Fruit fly (Drosophila melanogaster) whole organism, embryonic: ENCODE measurements around the gene crq.

ENCODE experiments used
- BtbVII ChIP-seq: fragments of 200-800 bp; sonication (Bioruptor generic); optimal IDR thresholded peaks from 3 replicates; lab custom pipeline; 2017; ENCODE audit warnings: missing biosample characterization, mild to moderate bottlenecking, missing genetic modification characterization
- CG10654 ChIP-seq: fragments of 200-800 bp; sonication (Bioruptor generic); optimal IDR thresholded peaks from 2 replicates; lab custom pipeline; 2016; ENCODE audit warnings: missing biosample characterization, missing genetic modification characterization
- CG12155 ChIP-seq: fragments of 200-800 bp; sonication (Bioruptor generic); optimal IDR thresholded peaks from 3 replicates; lab custom pipeline; 2016; ENCODE audit warnings: missing biosample characterization, missing genetic modification characterization
- CG14710 ChIP-seq: fragments of 200-800 bp; sonication (Bioruptor generic); optimal IDR thresholded peaks from 3 replicates; lab custom pipeline; 2019; ENCODE audit warnings: missing biosample characterization, mild to moderate bottlenecking, missing genetic modification characterization, moderate library complexity
- CG16815 ChIP-seq: fragments of 200-800 bp; sonication (Bioruptor generic); optimal IDR thresholded peaks from 3 replicates; lab custom pipeline; 2017; ENCODE audit warnings: missing biosample characterization, mild to moderate bottlenecking, missing genetic modification characterization
- CG17612 ChIP-seq: fragments of 200-800 bp; sonication (Bioruptor generic); IDR thresholded peaks from 2 replicates; pipeline ENCODE4 v1.3.6; 2022; ENCODE audit warnings: missing biosample characterization, missing genetic modification characterization
- CG17802 ChIP-seq: fragments of 200-800 bp; sonication (Bioruptor generic); optimal IDR thresholded peaks from 2 replicates; lab custom pipeline; 2018; ENCODE audit warnings: missing biosample characterization, mild to moderate bottlenecking, missing genetic modification characterization, moderate library complexity
- CG1832 ChIP-seq: fragments of 200-800 bp; sonication (Bioruptor generic); optimal IDR thresholded peaks from 2 replicates; lab custom pipeline; 2017; ENCODE audit warnings: missing biosample characterization, mild to moderate bottlenecking, missing genetic modification characterization, inconsistent platforms
- CG18619 ChIP-seq: fragments of 200-800 bp; sonication (Bioruptor generic); optimal IDR thresholded peaks from 3 replicates; lab custom pipeline; 2017; ENCODE audit warnings: missing biosample characterization, mild to moderate bottlenecking, missing genetic modification characterization
- CG18764 ChIP-seq: fragments of 200-800 bp; sonication (Bioruptor generic); optimal IDR thresholded peaks from 3 replicates; lab custom pipeline; 2016; ENCODE audit warnings: missing biosample characterization, missing genetic modification characterization
- CG2202 ChIP-seq: fragments of 200-800 bp; sonication (Bioruptor generic); optimal IDR thresholded peaks from 2 replicates; lab custom pipeline; 2018; ENCODE audit warnings: missing biosample characterization, mild to moderate bottlenecking, missing genetic modification characterization
- CG2889 ChIP-seq: fragments of 200-800 bp; sonication (Bioruptor generic); IDR thresholded peaks from 3 replicates; pipeline ENCODE4 v1.3.6; 2022; ENCODE audit warnings: missing biosample characterization, missing genetic modification characterization
- CG31441 ChIP-seq: fragments of 200-800 bp; sonication (Bioruptor generic); IDR thresholded peaks from 2 replicates; pipeline ENCODE4 v1.3.6; 2022; ENCODE audit warnings: missing biosample characterization, missing genetic modification characterization
- CG6272 ChIP-seq: fragments of 200-800 bp; sonication (Bioruptor generic); IDR thresholded peaks from 2 replicates; pipeline ENCODE4 v1.3.6; 2022; ENCODE audit warnings: missing biosample characterization, missing genetic modification characterization
- CG6689 ChIP-seq: fragments of 200-800 bp; sonication (Bioruptor generic); IDR thresholded peaks from 2 replicates; pipeline ENCODE4 v1.3.6; 2022; ENCODE audit warnings: missing biosample characterization, missing genetic modification characterization
- CG7271 ChIP-seq: fragments of 200-800 bp; sonication (Bioruptor generic); optimal IDR thresholded peaks from 2 replicates; lab custom pipeline; 2018; ENCODE audit warnings: missing biosample characterization, mild to moderate bottlenecking, missing genetic modification characterization, moderate library complexity
- CG7839 ChIP-seq: fragments of 200-800 bp; sonication (Bioruptor generic); optimal IDR thresholded peaks from 3 replicates; lab custom pipeline; 2018; ENCODE audit warnings: missing biosample characterization, mild to moderate bottlenecking, missing genetic modification characterization, moderate library complexity
- CG8388 ChIP-seq: fragments of 200-800 bp; sonication (Bioruptor generic); optimal IDR thresholded peaks from 2 replicates; lab custom pipeline; 2019; ENCODE audit warnings: missing biosample characterization, mild to moderate bottlenecking, missing genetic modification characterization, moderate library complexity
- CG8944 ChIP-seq: fragments of 200-800 bp; sonication (Bioruptor generic); optimal IDR thresholded peaks from 3 replicates; lab custom pipeline; 2016; ENCODE audit warnings: missing biosample characterization, missing genetic modification characterization
- ERR ChIP-seq: fragments of 200-800 bp; sonication (Bioruptor generic); optimal IDR thresholded peaks from 2 replicates; lab custom pipeline; 2016; ENCODE audit warnings: missing biosample characterization, missing genetic modification characterization
- Gug ChIP-seq: fragments of 200-800 bp; sonication (Bioruptor generic); IDR thresholded peaks from 4 replicates; pipeline ENCODE4 v1.3.6; 2022; ENCODE audit warnings: missing biosample characterization, missing genetic modification characterization
- MESR4 ChIP-seq: fragments of 200-800 bp; sonication (Bioruptor generic); optimal IDR thresholded peaks from 2 replicates; lab custom pipeline; 2018; ENCODE audit warnings: missing biosample characterization, mild to moderate bottlenecking, missing genetic modification characterization, moderate library complexity
- MTF-1 ChIP-seq: fragments of 200-800 bp; sonication (Bioruptor generic); optimal IDR thresholded peaks from 2 replicates; lab custom pipeline; 2018; ENCODE audit warnings: missing biosample characterization, mild to moderate bottlenecking, missing genetic modification characterization, borderline replicate concordance
- Mad ChIP-seq: fragments of 200-800 bp; sonication (Bioruptor generic); optimal IDR thresholded peaks from 2 replicates; lab custom pipeline; 2016; ENCODE audit warnings: missing biosample characterization, missing genetic modification characterization
- Med ChIP-seq: fragments of 200-800 bp; sonication (Bioruptor generic); peaks from one replicate; lab custom pipeline; 2016; ENCODE audit warnings: missing biosample characterization, missing genetic modification characterization, mild to moderate bottlenecking, inconsistent platforms, moderate library complexity
- Oli ChIP-seq: fragments of 200-800 bp; sonication (Bioruptor generic); optimal IDR thresholded peaks from 2 replicates; lab custom pipeline; 2018; ENCODE audit warnings: missing biosample characterization, mild to moderate bottlenecking, missing genetic modification characterization, moderate library complexity
- Pdp1 ChIP-seq, 2 experiments: fragments of 200-800 bp; sonication (Bioruptor generic); optimal IDR thresholded peaks; 3 replicates each; lab custom pipeline; 2016; ENCODE audit warnings: missing biosample characterization in 2 of 2, missing genetic modification characterization in 2 of 2, mild to moderate bottlenecking in 1 of 2, moderate library complexity in 1 of 2
- ara ChIP-seq: fragments of 200-800 bp; sonication (Bioruptor generic); IDR thresholded peaks from 2 replicates; pipeline ENCODE4 v1.3.6; 2022; ENCODE audit warnings: missing biosample characterization, missing genetic modification characterization
- ato ChIP-seq: fragments of 200-800 bp; sonication (Bioruptor generic); IDR thresholded peaks from 2 replicates; pipeline ENCODE4 v1.3.6; 2022; ENCODE audit warnings: missing biosample characterization, missing genetic modification characterization; ENCODE audit not compliant: partially characterized antibody
- bsh ChIP-seq, 2 experiments: fragments of 200-800 bp; sonication (Bioruptor generic); optimal IDR thresholded peaks; 2 replicates each; lab custom pipeline; 2017 to 2018; ENCODE audit warnings: mild to moderate bottlenecking in 2 of 2, missing biosample characterization in 2 of 2, missing genetic modification characterization in 2 of 2, moderate library complexity in 1 of 2
- btn ChIP-seq: fragments of 200-800 bp; sonication (Bioruptor generic); optimal IDR thresholded peaks from 2 replicates; lab custom pipeline; 2016; ENCODE audit warnings: missing biosample characterization, missing genetic modification characterization
- cad ChIP-seq: fragments of >200 bp; optimal IDR thresholded peaks from 2 replicates; lab custom pipeline; 2017; ENCODE audit warnings: missing biosample characterization, missing genetic modification characterization
- chn ChIP-seq: fragments of 200-800 bp; sonication (Bioruptor generic); optimal IDR thresholded peaks from 2 replicates; lab custom pipeline; 2016; ENCODE audit warnings: missing biosample characterization, missing genetic modification characterization
- dmrt11E ChIP-seq: fragments of 200-800 bp; sonication (Bioruptor generic); optimal IDR thresholded peaks from 3 replicates; lab custom pipeline; 2018; ENCODE audit warnings: missing biosample characterization, mild to moderate bottlenecking, missing genetic modification characterization, moderate library complexity
- dpn ChIP-seq, 2 experiments: fragments of 200-800 bp; sonication (Bioruptor generic); optimal IDR thresholded peaks; 3 replicates each; lab custom pipeline; 2016; ENCODE audit warnings: missing biosample characterization in 2 of 2, missing genetic modification characterization in 2 of 2
- ems ChIP-seq: fragments of 200-800 bp; sonication (Bioruptor generic); optimal IDR thresholded peaks from 3 replicates; lab custom pipeline; 2016; ENCODE audit warnings: missing biosample characterization, missing genetic modification characterization
- eve ChIP-seq, 2 experiments: fragments of >200 bp; optimal IDR thresholded peaks; 2 replicates each; lab custom pipeline; 2017; ENCODE audit warnings: missing biosample characterization in 2 of 2, missing genetic modification characterization in 2 of 2
- gcm ChIP-seq: fragments of 200-800 bp; sonication (Bioruptor generic); optimal IDR thresholded peaks from 2 replicates; lab custom pipeline; 2019; ENCODE audit warnings: missing biosample characterization, mild to moderate bottlenecking, missing genetic modification characterization, moderate library complexity
- grn ChIP-seq: fragments of 200-800 bp; sonication (Bioruptor generic); optimal IDR thresholded peaks from 3 replicates; lab custom pipeline; 2017; ENCODE audit warnings: missing biosample characterization, missing genetic modification characterization
- jigr1 ChIP-seq: fragments of 200-800 bp; sonication (Bioruptor generic); IDR thresholded peaks from 3 replicates; pipeline ENCODE4 v1.3.6; 2022; ENCODE audit warnings: missing biosample characterization, missing genetic modification characterization
- lola ChIP-seq, 3 experiments: fragments of >200 bp in 2 of 3; fragments of 200-800 bp in 1 of 3; sonication (Bioruptor generic) in 1 of 3; optimal IDR thresholded peaks; 2 replicates each; lab custom pipeline; 2017 to 2019; ENCODE audit warnings: missing biosample characterization in 3 of 3, missing genetic modification characterization in 3 of 3, mild to moderate bottlenecking in 1 of 3, moderate library complexity in 1 of 3
- mam ChIP-seq: fragments of 200-800 bp; sonication (Bioruptor generic); optimal IDR thresholded peaks from 3 replicates; lab custom pipeline; 2016; ENCODE audit warnings: missing biosample characterization, missing genetic modification characterization
- nerfin-2 ChIP-seq: fragments of 200-800 bp; sonication (Bioruptor generic); IDR thresholded peaks from 2 replicates; pipeline ENCODE4 v1.3.6; 2022; ENCODE audit warnings: missing biosample characterization, missing genetic modification characterization; ENCODE audit not compliant: partially characterized antibody
- oc ChIP-seq: fragments of 200-800 bp; sonication (Bioruptor generic); optimal IDR thresholded peaks from 2 replicates; lab custom pipeline; 2018; ENCODE audit warnings: missing biosample characterization, mild to moderate bottlenecking, missing genetic modification characterization, moderate library complexity
- pfk ChIP-seq: fragments of 200-800 bp; sonication (Bioruptor generic); optimal IDR thresholded peaks from 2 replicates; lab custom pipeline; 2018; ENCODE audit warnings: missing biosample characterization, mild to moderate bottlenecking, missing genetic modification characterization, moderate library complexity
- prd ChIP-seq, 3 experiments: fragments of >200 bp in 2 of 3; fragments of 200-800 bp in 1 of 3; sonication (Bioruptor generic) in 1 of 3; optimal IDR thresholded peaks in 2 of 3; IDR thresholded peaks in 1 of 3; 2 replicates in 2 of 3; 3 replicates in 1 of 3; pipeline versions ENCODE4 v1.3.6 to Lab custom; 2017 to 2022; ENCODE audit warnings: missing biosample characterization in 1 of 3, missing genetic modification characterization in 1 of 3
- scrt ChIP-seq: fragments of 200-800 bp; sonication (Bioruptor generic); optimal IDR thresholded peaks from 2 replicates; lab custom pipeline; 2018; ENCODE audit warnings: missing biosample characterization, mild to moderate bottlenecking, missing genetic modification characterization, moderate library complexity
- sisA ChIP-seq: fragments of 200-800 bp; sonication (Bioruptor generic); IDR thresholded peaks from 2 replicates; pipeline ENCODE4 v1.3.6; 2022; ENCODE audit warnings: missing biosample characterization, missing genetic modification characterization
- stwl ChIP-seq: fragments of 200-800 bp; sonication (Bioruptor generic); optimal IDR thresholded peaks from 3 replicates; lab custom pipeline; 2018; ENCODE audit warnings: missing biosample characterization, mild to moderate bottlenecking, missing genetic modification characterization, moderate library complexity

The crq gene

dm6 chr2L:472073-472590 is 19.3 kb upstream of the crq start, which contains the start of gene CG4297 (continued):
- peak; percentile 94 for TF ChIP-seq mam (GFP tag; lab: Kevin White, UChicago)
- peak; percentile 93 for TF ChIP-seq ems (GFP tag; lab: Kevin White, UChicago)
- TF ChIP-seq cad (GFP tag; lab: Kevin White, UChicago), result no peak
- peak; percentile 41 for TF ChIP-seq MESR4 (GFP tag; lab: Kevin White, UChicago)
- peak; percentile 89 for TF ChIP-seq ERR
- peak; percentile 86 for TF ChIP-seq CG12155 (GFP tag; lab: Kevin White, UChicago)
- TF ChIP-seq CG6689 (GFP tag; lab: Robert Waterston, UW), result no peak
- TF ChIP-seq CG1832 (GFP tag; lab: Kevin White, UChicago), result peak; percentile 42
- TF ChIP-seq CG2889, result no peak
- peak; percentile 92 for TF ChIP-seq CG10654
- peak; percentile 94 for TF ChIP-seq CG7839 (tag; lab: Kevin White, UChicago)
- peak; percentile 88 for TF ChIP-seq MTF-1 (GFP tag; lab: Kevin White, UChicago)
- TF ChIP-seq CG17612 (GFP tag; lab: Robert Waterston, UW), result no peak
- no peak for TF ChIP-seq jigr1 (GFP tag; lab: Robert Waterston, UW)
- TF ChIP-seq gcm (GFP tag; lab: Kevin White, UChicago), result peak; percentile 89
- no peak for TF ChIP-seq nerfin-2
- peak; percentile 94 for TF ChIP-seq BtbVII (GFP tag; lab: Kevin White, UChicago)
- TF ChIP-seq btn (GFP tag; lab: Kevin White, UChicago), result peak; percentile 83
- TF ChIP-seq scrt, result peak; percentile 99
- TF ChIP-seq CG17802 (tag; lab: Kevin White, UChicago), result peak; percentile 79
- TF ChIP-seq grn (GFP tag; lab: Kevin White, UChicago), result peak; percentile 59
- TF ChIP-seq ara (GFP tag; lab: Robert Waterston, UW), result no peak
- peak; percentile 88 to 93 for TF ChIP-seq Pdp1 (GFP tag; optimal IDR thresholded peaks at IDR 0.05; lab: Kevin White, UChicago)
- TF ChIP-seq Gug (GFP tag; lab: Robert Waterston, UW), result peak; percentile 91
- no peak for TF ChIP-seq stwl (tag; lab: Kevin White, UChicago)
- no peak for TF ChIP-seq CG31441
- TF ChIP-seq lola (GFP tag; optimal IDR thresholded peaks at IDR 0.05; lab: Kevin White, UChicago), result peak in 1 of 3 experiments; percentile 78
- TF ChIP-seq eve (GFP tag; optimal IDR thresholded peaks at IDR 0.05; lab: Kevin White, UChicago), result peak in 1 of 2 experiments; percentile 97
- peak; percentile 86 for TF ChIP-seq Mad (GFP tag; lab: Kevin White, UChicago)
- TF ChIP-seq CG16815 (GFP tag; lab: Kevin White, UChicago), result peak; percentile 77
- no peak for TF ChIP-seq ato
- peak; percentile 92 for TF ChIP-seq CG18619 (GFP tag; lab: Kevin White, UChicago)
- TF ChIP-seq CG8388 (GFP tag; lab: Kevin White, UChicago), result peak; percentile 89
- no peak for TF ChIP-seq sisA (GFP tag; lab: Robert Waterston, UW)
- TF ChIP-seq oc, result peak; percentile 94
- TF ChIP-seq Oli, result peak; percentile 93
- no peak for TF ChIP-seq CG7271 (tag; lab: Kevin White, UChicago)
- TF ChIP-seq CG2202 (tag; lab: Kevin White, UChicago), result peak; percentile 80
- peak; percentile 75 for TF ChIP-seq CG14710 (tag; lab: Kevin White, UChicago)
- peak; percentile 91 for TF ChIP-seq CG8944
- TF ChIP-seq prd (optimal IDR thresholded peaks at IDR 0.05; lab: Kevin White, UChicago), result no peak
- no peak for TF ChIP-seq prd (GFP tag; IDR thresholded peaks at IDR 0.05; lab: Robert Waterston, UW)
- TF ChIP-seq CG6272, result peak; percentile 90
- peak; percentile 93 to 94 for TF ChIP-seq dpn (GFP tag; optimal IDR thresholded peaks at IDR 0.05; lab: Kevin White, UChicago)
- peak; percentile 90 for TF ChIP-seq CG18764 (GFP tag; lab: Kevin White, UChicago)
- TF ChIP-seq pfk (GFP tag; lab: Kevin White, UChicago), result no peak
- peak; percentile 99 for TF ChIP-seq Med
- TF ChIP-seq chn, result peak; percentile 94
- peak; percentile 24 to 93 for TF ChIP-seq bsh (GFP tag; optimal IDR thresholded peaks at IDR 0.05; lab: Kevin White, UChicago)
- TF ChIP-seq dmrt11E (tag; lab: Kevin White, UChicago), result peak; percentile 60
